Worm (Caenorhabditis elegans): ENCODE results near the gene T07C4.12.

Gene T07C4.12

DNA sequence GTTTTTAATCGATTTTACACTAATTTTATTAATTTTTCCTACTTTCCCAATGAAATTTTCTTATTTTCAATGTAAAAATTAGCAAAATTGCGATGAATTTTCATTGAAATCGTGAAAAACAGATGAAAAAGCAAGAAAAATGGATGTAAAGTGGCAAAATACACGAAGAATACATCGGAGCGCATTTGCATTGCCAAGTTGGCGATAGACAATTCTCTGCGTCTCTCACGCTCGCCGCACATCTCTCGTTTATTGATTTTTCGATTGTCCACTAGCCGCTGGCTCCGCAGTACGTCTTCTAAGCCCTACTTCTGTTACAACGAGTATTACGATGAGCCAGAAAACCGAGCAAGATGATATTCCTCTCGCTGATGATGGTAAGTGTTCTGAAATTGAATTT is 13.7 kb downstream of the T07C4.12 start, which contains the start of gene unc-69 (continued):
- TF ChIP-seq dox-1 (GFP tag; IDR thresholded peaks at IDR 0.05): 0 out of 2 replicates have a peak, but pooled peaks have one; percentile 24
- no peak for TF ChIP-seq unc-62 (GFP tag; optimal IDR thresholded peaks at IDR 0.05)

DNA sequence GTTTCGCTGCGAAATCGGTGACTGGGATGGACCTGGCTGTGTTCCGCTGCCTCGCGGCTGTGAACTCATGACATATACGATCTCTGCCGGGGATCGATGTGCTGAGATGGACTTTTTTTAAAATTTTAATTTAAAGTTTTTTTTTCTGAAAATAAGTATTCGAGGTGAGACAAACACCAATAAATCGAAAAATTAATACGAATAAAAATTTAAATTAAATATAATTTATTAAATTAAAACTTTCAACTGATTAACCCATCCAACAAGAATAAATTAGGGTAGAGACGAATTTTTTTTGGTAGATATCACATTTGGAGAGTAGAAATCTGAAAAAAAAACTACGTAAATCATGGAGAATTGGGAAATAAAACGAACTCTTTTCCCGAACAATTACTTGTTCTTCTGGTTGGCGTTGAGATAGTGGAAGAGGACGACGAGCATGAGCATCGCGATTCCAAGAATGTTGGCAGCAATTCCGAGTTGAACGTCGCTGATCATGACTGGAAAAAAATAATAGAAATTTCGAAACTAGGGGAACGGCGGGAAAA is 14.3 kb downstream of the T07C4.12 start, which contains the start of the genes unc-50 and ostf-4:
TSS of gene unc-50 (minus strand) at position 101 of the 548 bp plus-strand sequence.
TSS of gene ostf-4 (minus strand) at position 498 of the 548 bp plus-strand sequence.
- TF ChIP-seq ets-4 (GFP tag; optimal IDR thresholded peaks at IDR 0.05) (no peak), hmg-20 (GFP tag; IDR thresholded peaks at IDR 0.05) (no peak), mel-28 (tag; optimal IDR thresholded peaks at IDR 0.05; ENCODE audit: borderline replicate concordance) (no peak), F33H1.4 (GFP tag; IDR thresholded peaks at IDR 0.05) (no peak), nhr-179 (tag; optimal IDR thresholded peaks at IDR 0.05) (no peak), nfyb-1 (GFP tag; IDR thresholded peaks at IDR 0.05) (no peak), ztf-22 (GFP tag; optimal IDR thresholded peaks at IDR 0.05) (no peak), K12H6.12 (tag; optimal IDR thresholded peaks at IDR 0.05) (no peak)

DNA sequence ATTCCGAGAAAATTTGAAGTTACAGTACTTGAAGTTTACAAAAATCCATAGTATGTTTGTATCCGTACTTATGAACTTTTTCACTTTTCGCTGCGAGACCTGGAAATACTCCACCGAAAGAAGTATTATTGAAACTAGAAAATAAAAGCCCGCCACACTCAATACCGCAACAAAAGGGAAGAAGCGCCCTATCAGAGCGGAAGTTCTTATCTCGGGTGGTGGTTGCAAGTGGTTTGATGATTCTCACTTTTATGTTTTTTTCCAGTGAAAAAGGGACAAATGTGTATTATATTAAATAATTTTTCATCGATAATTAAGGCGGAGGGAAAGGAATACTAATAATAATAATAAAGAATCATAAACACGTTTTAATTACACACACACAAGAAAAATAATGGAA is 18.2 kb downstream of the T07C4.12 start:
- TF ChIP-seq nhr-80 (tag; optimal IDR thresholded peaks at IDR 0.05) (peak; percentile 24), ztf-18 (tag; optimal IDR thresholded peaks at IDR 0.05) (peak; percentile 0), F55B11.4 (tag; optimal IDR thresholded peaks at IDR 0.05; ENCODE audit: borderline replicate concordance, insufficient read depth) (no peak), repo-1 (tag; optimal IDR thresholded peaks at IDR 0.05) (no peak), efl-1 (GFP tag; optimal IDR thresholded peaks at IDR 0.05) (no peak), snpc-4 (GFP tag; optimal IDR thresholded peaks at IDR 0.05) (no peak), snpc-4 (tag; optimal IDR thresholded peaks at IDR 0.05) (no peak), cebp-1 (GFP tag; IDR thresholded peaks at IDR 0.05) (no peak), cebp-1 (tag; optimal IDR thresholded peaks at IDR 0.05) (no peak), unc-130 (GFP tag; optimal IDR thresholded peaks at IDR 0.05) (no peak), sea-2 (GFP tag; IDR thresholded peaks at IDR 0.05) (no peak)

DNA sequence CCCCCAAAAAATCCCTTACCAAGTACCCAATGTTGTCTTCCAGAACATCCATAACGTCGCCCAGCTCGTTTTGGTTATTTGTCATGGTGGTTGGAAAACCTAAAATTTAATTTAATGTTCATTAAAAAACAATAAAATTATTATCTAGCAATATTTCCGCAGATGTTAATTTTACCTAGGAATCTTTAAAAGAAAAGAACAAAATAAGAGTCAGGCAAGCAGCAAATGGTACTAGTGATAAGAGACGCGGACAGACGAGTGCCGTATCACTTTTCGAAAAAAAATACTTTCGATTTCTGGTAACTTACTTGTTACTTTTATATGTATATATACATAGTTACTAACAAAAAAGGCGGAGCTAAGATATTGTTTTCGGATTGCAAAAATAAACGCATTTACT is 21.4 kb downstream of the T07C4.12 start, which contains the start of gene T07A5.7:
TSS of gene T07A5.7 (minus strand) at position 101 of the 400 bp plus-strand sequence.
- TF ChIP-seq Y95B8A.8 (GFP tag; IDR thresholded peaks at IDR 0.05) (no peak), rcor-1 (GFP tag; IDR thresholded peaks at IDR 0.05) (no peak), egrh-3 (GFP tag; IDR thresholded peaks at IDR 0.05) (no peak), hrde-1 (tag; optimal IDR thresholded peaks at IDR 0.05; ENCODE audit: borderline replicate concordance) (no peak)

DNA sequence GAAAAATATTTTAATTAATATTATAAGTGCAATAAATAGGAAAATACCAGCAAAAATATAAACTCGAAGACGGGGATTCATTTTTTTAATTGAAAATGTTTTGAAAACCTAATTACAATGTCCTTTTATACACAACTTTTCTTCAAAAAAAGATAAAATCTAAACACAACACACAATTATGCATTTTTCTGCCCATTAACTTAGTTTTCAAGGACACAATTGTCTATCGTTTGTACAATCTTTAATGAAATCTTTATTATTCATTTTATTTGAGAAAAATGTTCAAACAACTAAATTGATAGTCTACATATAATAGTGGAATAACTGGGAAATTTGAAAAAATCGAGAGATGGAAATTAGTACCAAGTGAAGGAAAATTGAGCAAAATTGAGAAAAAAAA is 26.4 kb downstream of the T07C4.12 start, which contains the start of gene T07A5.1:
TSS of gene T07A5.1 (minus strand) at position 149 of the 400 bp plus-strand sequence.
- TF ChIP-seq ceh-100 (GFP tag; IDR thresholded peaks at IDR 0.05) (no peak), nfya-1 (tag; optimal IDR thresholded peaks at IDR 0.05; ENCODE audit: borderline replicate concordance, insufficient read depth) (no peak), egl-44 (GFP tag; IDR thresholded peaks at IDR 0.05) (no peak), mcd-1 (GFP tag; IDR thresholded peaks at IDR 0.05) (no peak), zim-3 (tag; optimal IDR thresholded peaks at IDR 0.05) (no peak)

DNA sequence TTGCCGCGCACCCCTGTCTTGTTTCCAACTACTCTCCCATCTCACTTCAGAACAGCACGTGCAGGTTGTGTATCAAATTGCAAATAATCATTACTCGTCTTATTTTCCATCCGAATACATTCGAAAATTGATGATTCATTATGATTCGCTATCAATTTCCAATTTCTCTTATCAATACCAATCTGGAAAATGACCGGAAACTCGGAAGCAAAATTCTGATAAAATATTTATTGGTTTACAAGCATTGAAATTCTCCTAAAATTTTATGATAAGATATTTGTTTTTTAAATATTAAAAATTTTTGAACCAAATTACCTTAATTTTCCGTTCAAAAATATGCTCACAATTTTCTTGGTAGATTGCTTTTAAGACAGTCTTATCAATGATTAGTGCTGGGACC is 27.2 kb downstream of the T07C4.12 start:
- TF ChIP-seq nhr-80 (tag; optimal IDR thresholded peaks at IDR 0.05) (peak; percentile 42), rcor-1 (GFP tag; IDR thresholded peaks at IDR 0.05) (no peak)
